Worm (Caenorhabditis elegans): ENCODE measurements around the gene nspa-2.

The nspa-2 gene

ce11 chrV:14895557-14895956, 4.7 kb downstream of the nspa-2 start, which contains the start of gene mpst-3:
Gene mpst-3 (plus strand): TSS chrV:14895647.
- TF ChIP-seq lim-6 (tag; optimal IDR thresholded peaks at IDR 0.05) (no peak), F13H6.1 (tag; optimal IDR thresholded peaks at IDR 0.05) (no peak), fax-1 (tag; optimal IDR thresholded peaks at IDR 0.05) (no peak)

DNA sequence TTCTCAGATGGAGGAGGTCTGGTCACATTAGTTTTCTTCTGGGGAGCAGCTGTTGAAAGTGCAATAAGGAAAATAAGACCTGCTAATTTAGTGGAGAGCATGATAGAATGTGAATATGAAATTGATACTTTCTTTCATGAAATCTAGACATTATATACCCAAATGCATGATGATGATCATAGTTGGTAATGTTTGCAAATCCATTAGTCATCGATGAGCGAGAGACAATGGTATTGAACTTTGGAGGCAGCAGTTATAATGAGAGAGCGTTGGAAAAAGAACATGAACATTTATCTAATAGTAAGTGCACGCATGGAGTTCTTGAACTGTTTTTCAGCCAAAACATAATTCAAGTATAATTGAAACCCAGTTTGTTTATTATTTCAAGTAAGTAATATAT, 6.8 kb downstream of the nspa-2 start, which contains the start of gene H12D21.6:
Gene H12D21.6 (minus strand): TSS at position 101 of the 400 bp plus-strand sequence.
- TF ChIP-seq npax-4 (tag; optimal IDR thresholded peaks at IDR 0.05) (no peak), ceh-22 (tag; optimal IDR thresholded peaks at IDR 0.05) (no peak), ceh-30 (tag; optimal IDR thresholded peaks at IDR 0.05) (no peak), dve-1 (tag; optimal IDR thresholded peaks at IDR 0.05) (no peak), ahr-1 (tag; optimal IDR thresholded peaks at IDR 0.05) (no peak), ttx-3 (tag; optimal IDR thresholded peaks at IDR 0.05) (no peak), F13H6.1 (tag; optimal IDR thresholded peaks at IDR 0.05) (no peak), T23F11.4 (GFP tag; optimal IDR thresholded peaks at IDR 0.05) (no peak), unc-55 (GFP tag; optimal IDR thresholded peaks at IDR 0.05) (no peak), ceh-45 (GFP tag; IDR thresholded peaks at IDR 0.05) (no peak), unc-42 (tag; optimal IDR thresholded peaks at IDR 0.05) (no peak)

DNA sequence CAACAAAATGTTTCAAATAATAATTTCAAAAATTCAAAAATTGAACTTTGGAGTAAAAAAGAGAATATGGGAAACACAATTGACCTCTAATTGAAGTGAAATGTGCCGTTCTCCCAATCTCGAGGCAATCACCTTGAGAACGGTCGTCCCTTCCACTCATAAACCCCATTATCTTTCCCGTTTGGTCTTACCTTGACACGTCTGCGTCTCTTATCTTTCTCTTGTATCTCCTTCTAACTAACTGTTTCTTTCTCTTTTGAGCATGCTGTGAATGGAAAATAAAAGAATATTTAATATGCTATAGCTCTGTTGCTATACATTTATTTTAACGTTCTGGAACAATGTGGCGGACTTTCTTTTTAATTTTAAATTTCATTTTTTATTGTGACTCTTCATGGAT, 8.7 kb downstream of the nspa-2 start, which contains the start of gene H12D21.10:
Gene H12D21.10 (plus strand): TSS at position 260 of the 400 bp plus-strand sequence.
- TF ChIP-seq dve-1 (tag; optimal IDR thresholded peaks at IDR 0.05) (no peak), ceh-31 (tag; optimal IDR thresholded peaks at IDR 0.05) (peak; percentile 34)

DNA sequence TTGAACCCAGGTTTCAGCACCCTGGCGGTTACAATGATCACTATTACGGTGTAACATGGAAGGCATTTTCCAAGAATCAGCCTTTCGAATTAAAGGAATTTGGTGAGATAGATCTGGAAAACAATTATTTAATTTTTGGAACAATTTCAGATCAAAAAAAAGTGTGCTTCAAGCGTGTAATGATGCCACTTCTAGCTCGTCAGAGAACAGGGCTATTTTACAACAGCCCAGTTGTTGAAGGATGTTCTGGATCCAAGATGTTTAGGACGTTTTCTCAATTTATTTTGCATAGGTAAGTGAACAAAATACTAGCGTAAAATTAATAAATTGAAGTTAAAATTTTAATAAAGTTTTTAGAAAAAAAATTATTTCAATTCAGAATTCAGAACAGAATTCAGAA, 10.0 kb downstream of the nspa-2 start:
- TF ChIP-seq che-1 (tag; optimal IDR thresholded peaks at IDR 0.05) (no peak), npax-4 (tag; optimal IDR thresholded peaks at IDR 0.05) (no peak), elt-4 (tag; optimal IDR thresholded peaks at IDR 0.05) (no peak), elt-2 (tag; optimal IDR thresholded peaks at IDR 0.05) (no peak), K09A11.1 (tag; optimal IDR thresholded peaks at IDR 0.05; ENCODE audit: insufficient read depth) (no peak), ztf-16 (tag; optimal IDR thresholded peaks at IDR 0.05) (no peak), fkh-6 (tag; optimal IDR thresholded peaks at IDR 0.05) (no peak), ceh-18 (tag; optimal IDR thresholded peaks at IDR 0.05) (no peak), tbx-2 (tag; optimal IDR thresholded peaks at IDR 0.05) (no peak)

DNA sequence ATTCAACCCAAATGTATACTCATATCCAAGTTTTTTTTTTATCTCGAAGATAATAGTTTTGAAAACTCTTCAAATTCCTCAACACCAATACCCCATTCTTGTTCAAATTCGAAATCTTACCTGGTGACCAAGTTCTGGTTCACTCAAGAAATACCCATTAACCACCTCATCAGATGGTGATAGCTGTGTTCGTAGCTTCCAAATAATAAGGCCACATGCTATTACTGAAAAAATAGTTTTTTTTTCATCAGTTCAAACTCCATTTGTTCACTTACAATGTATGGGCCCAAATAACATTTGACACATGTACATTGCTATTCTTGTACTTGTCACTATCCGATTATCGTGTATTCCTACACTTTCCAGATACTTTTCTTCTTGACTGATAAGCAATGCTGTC, 16.6 kb downstream of the nspa-2 start:
- TF ChIP-seq ceh-18 (tag; optimal IDR thresholded peaks at IDR 0.05) = no peak

ce11 chrV:14909331-14909835, 18.5 kb downstream of the nspa-2 start, which contains the start of gene H12D21.9:
Gene H12D21.9 (minus strand): TSS chrV:14909478.
- peak; percentile 16 for TF ChIP-seq unc-55 (GFP tag; optimal IDR thresholded peaks at IDR 0.05)
- TF ChIP-seq lin-11 (tag; optimal IDR thresholded peaks at IDR 0.05) = no peak
- peak; percentile 41 for TF ChIP-seq ceh-18 (tag; optimal IDR thresholded peaks at IDR 0.05)

DNA sequence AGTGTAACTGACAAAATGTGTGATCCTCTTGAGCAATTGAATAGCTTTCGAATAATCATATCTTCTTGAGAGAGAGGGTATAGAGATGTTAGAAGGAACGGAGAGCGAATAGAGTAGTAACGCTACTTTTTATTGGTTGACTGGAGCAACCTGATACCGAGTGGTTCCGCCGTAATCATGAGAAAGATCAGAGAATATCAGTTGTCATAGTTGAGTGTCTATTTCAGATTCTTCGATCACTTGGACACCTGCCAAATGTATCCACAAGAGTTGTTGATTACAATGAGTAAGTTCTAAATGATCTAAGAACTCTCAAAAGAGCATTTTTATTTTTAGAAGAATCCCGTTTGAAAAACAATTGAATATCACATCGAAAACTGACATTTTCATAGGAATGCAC, 19.9 kb downstream of the nspa-2 start:
- TF ChIP-seq unc-86 (tag; optimal IDR thresholded peaks at IDR 0.05) (no peak), unc-3 (GFP tag; conservative IDR thresholded peaks at IDR 0.05) (no peak), unc-3 (tag; optimal IDR thresholded peaks at IDR 0.05) (no peak), zip-5 (tag; optimal IDR thresholded peaks at IDR 0.05) (no peak), pros-1 (tag; optimal IDR thresholded peaks at IDR 0.05) (no peak), ref-2 (tag; optimal IDR thresholded peaks at IDR 0.05) (no peak), ttx-3 (tag; optimal IDR thresholded peaks at IDR 0.05) (no peak), gmeb-2 (tag; optimal IDR thresholded peaks at IDR 0.05) (no peak), C38D4.7 (GFP tag; optimal IDR thresholded peaks at IDR 0.05) (no peak), unc-42 (tag; optimal IDR thresholded peaks at IDR 0.05) (no peak), fax-1 (tag; optimal IDR thresholded peaks at IDR 0.05) (no peak), fkh-6 (tag; optimal IDR thresholded peaks at IDR 0.05) (no peak), madf-2 (tag; optimal IDR thresholded peaks at IDR 0.05) (no peak), ztf-16 (tag; optimal IDR thresholded peaks at IDR 0.05) (no peak), ceh-9 (tag; optimal IDR thresholded peaks at IDR 0.05) (no peak), hlh-30 (tag; optimal IDR thresholded peaks at IDR 0.05; ENCODE audit: insufficient read depth) (no peak), C08G9.2 (tag; optimal IDR thresholded peaks at IDR 0.05) (no peak), ama-1 (optimal IDR thresholded peaks at IDR 0.05) (no peak), T23F11.4 (GFP tag; optimal IDR thresholded peaks at IDR 0.05) (no peak), pax-1 (tag; optimal IDR thresholded peaks at IDR 0.05) (no peak)
